Worm (Caenorhabditis elegans): Measurements from ENCODE around the gene T07A9.14.

The T07A9.14 gene

DNA sequence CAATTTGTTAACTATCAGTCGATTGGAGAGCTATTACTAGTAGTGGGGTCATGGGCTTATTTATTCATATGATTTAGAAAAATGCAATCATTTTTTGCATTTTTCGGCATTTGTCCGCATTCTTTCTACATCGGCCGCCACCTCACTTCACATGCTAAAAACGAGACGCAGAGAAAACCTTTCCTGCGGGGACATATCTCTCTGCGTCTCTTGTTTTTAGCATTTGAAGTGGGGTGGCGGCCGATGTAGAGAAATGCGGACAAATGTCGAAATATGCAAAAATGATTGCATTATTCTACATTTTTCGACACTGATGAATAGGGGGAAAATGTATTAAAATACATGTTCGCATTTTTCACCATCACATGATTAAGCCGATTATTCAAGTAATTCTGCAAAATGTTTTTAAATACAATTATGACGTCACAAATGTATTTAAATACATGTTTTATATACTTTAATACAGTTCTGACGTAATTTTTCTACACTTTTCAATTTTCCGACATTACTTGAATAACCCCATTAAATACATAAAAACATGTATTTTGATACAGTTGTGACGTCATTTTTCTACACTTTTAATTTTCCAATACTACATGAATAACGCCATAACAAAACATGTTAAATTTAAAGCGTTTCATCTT, 14.2 kb upstream of the T07A9.14 start:
- TF ChIP-seq ceh-82 (tag; optimal IDR thresholded peaks at IDR 0.05): peak; percentile 21 to 68 (median 24)
- TF ChIP-seq C16A3.4 (tag; optimal IDR thresholded peaks at IDR 0.05): no peak
- TF ChIP-seq snu-23 (GFP tag; optimal IDR thresholded peaks at IDR 0.05): peak; percentile 5
- peak; percentile 45 to 48 for TF ChIP-seq efl-1 (optimal IDR thresholded peaks at IDR 0.05)
- TF ChIP-seq efl-1 (GFP tag; optimal IDR thresholded peaks at IDR 0.05 in 1 of 2): peak in 1 of 2 experiments; percentile 12
- peak; percentile 17 for TF ChIP-seq unc-86 (tag; optimal IDR thresholded peaks at IDR 0.05)
- no peak for TF ChIP-seq aly-2 (tag; optimal IDR thresholded peaks at IDR 0.05)
- peak; percentile 26 for TF ChIP-seq isw-1 (GFP tag; IDR thresholded peaks at IDR 0.05)
- peak in 1 of 2 experiments; percentile 9 for TF ChIP-seq lsy-2 (tag; optimal IDR thresholded peaks at IDR 0.05)
- TF ChIP-seq dpl-1 (GFP tag; optimal IDR thresholded peaks at IDR 0.05): peak in 1 of 3 experiments; percentile 25
- TF ChIP-seq sup-37 (GFP tag; optimal IDR thresholded peaks at IDR 0.05): no peak
- TF ChIP-seq swsn-7 (tag; optimal IDR thresholded peaks at IDR 0.05): peak; percentile 3
- TF ChIP-seq nhr-28 (tag; optimal IDR thresholded peaks at IDR 0.05): no peak
- peak; percentile 14 for TF ChIP-seq nhr-47 (tag; optimal IDR thresholded peaks at IDR 0.05)
- TF ChIP-seq nhr-85 (tag): peak; percentile 27

DNA sequence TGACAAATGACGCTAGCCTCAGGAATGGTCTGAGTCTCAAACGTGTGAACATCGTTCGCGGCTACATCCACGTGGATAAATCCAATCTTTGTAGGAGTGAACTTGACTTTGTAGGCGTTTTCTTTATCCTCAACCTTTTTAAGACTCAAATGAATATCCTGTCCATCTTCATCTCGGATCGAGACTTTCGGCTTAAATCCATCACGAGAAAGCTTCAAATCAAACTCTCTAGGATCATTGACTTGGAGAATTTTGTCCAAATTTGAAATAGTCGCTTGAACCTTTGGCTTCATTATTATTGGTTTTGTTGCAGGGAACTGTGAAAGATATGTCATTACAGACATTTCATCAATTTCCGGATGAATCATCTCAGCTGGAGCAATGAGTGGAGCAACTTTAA, 12.5 kb upstream of the T07A9.14 start:
- TF ChIP-seq C34B4.2 (tag; optimal IDR thresholded peaks at IDR 0.05): no peak
- TF ChIP-seq ama-1 (optimal IDR thresholded peaks at IDR 0.05): no peak
- TF ChIP-seq lin-13 (GFP tag; optimal IDR thresholded peaks at IDR 0.05): no peak
- no peak for TF ChIP-seq snu-23 (GFP tag; optimal IDR thresholded peaks at IDR 0.05)
- no peak for TF ChIP-seq zag-1 (tag; optimal IDR thresholded peaks at IDR 0.05)
- no peak for TF ChIP-seq alr-1 (tag; optimal IDR thresholded peaks at IDR 0.05; ENCODE audit: borderline replicate concordance)
- TF ChIP-seq grh-1 (GFP tag; IDR thresholded peaks at IDR 0.05): no peak
- TF ChIP-seq unc-30 (tag; optimal IDR thresholded peaks at IDR 0.05): no peak
- no peak for TF ChIP-seq ztf-4 (tag; optimal IDR thresholded peaks at IDR 0.05)
- no peak for TF ChIP-seq nhr-84 (tag; optimal IDR thresholded peaks at IDR 0.05)
- no peak for TF ChIP-seq nhr-47 (tag; optimal IDR thresholded peaks at IDR 0.05)
- no peak for TF ChIP-seq lin-35 (GFP tag; optimal IDR thresholded peaks at IDR 0.05)
- TF ChIP-seq unc-130 (tag; optimal IDR thresholded peaks at IDR 0.05): no peak
- no peak for TF ChIP-seq hlh-4 (tag; optimal IDR thresholded peaks at IDR 0.05)
- no peak for TF ChIP-seq ztf-11 (tag; optimal IDR thresholded peaks at IDR 0.05)
- TF ChIP-seq mef-2 (tag; optimal IDR thresholded peaks at IDR 0.05): no peak
- TF ChIP-seq fkh-8 (tag; optimal IDR thresholded peaks at IDR 0.05): no peak

DNA sequence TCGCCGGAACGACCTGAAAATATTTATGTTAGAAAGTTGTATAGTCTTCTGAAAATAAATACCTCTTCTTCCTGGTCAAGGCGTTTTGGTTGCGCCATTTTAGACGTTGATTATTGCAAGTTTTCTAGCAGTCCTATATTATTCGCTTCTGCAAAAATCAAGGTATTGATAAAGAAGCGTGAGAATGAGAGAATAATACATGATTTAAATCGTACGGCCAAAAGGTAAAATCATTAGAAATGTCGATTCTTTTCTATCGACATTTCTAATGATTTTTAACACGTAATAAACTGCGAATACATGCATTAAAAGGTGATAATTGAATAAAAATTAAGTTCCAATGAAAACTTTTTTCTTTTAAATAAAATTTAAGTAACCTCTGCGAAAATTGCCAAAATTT, 10.6 kb upstream of the T07A9.14 start, which contains the start of gene fln-1:
Gene fln-1 (minus strand): TSS at position 101 of the 400 bp plus-strand sequence.
- TF ChIP-seq fkh-8 (tag; optimal IDR thresholded peaks at IDR 0.05) (no peak), efl-1 (optimal IDR thresholded peaks at IDR 0.05) (no peak), efl-1 (GFP tag; optimal IDR thresholded peaks at IDR 0.05 in 1 of 2) (peak in 1 of 2 experiments; percentile 48)

DNA sequence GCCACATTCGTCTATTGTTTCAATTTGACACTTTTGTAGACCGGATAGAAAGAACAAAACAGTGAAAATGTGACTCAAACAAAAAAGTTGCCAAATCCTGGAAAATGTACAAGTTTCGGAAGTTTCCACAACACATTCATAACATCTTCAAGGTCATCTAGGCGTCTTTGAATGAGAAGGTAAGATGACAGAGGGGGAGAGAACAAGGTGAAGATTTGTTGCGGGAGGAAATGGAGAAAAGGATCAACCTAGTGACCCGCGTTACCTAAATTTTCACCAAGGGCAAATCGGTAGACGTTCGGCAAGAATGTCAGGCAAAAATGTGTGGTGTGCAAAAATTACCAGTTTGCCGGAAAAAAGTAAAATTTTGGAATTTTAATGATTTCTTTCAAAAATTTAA, 8.7 kb upstream of the T07A9.14 start:
- TF ChIP-seq elt-3 (tag; optimal IDR thresholded peaks at IDR 0.05) (no peak), blmp-1 (tag; optimal IDR thresholded peaks at IDR 0.05) (peak; percentile 70), efl-1 (optimal IDR thresholded peaks at IDR 0.05) (no peak), efl-1 (GFP tag; optimal IDR thresholded peaks at IDR 0.05 in 1 of 2) (peak in 1 of 2 experiments; percentile 80), ztf-11 (tag; optimal IDR thresholded peaks at IDR 0.05) (no peak)

DNA sequence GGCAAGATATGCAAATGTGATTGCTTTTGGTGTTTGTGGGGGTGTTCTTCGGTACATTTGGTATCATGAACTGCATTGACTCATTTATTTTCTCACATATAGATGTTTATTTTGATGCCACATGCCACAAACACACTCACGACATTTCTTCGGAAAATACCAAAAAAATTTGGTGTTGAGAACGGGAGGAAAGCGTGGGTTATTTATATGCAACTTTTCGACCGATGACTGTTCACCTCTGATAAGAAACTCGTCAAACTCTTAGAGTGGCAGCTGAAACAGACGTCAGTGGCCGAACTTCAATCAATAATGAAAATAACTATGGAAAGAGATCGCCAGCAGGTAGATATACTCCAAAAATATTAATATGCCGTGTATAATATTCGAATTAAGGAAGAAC, 8.1 kb upstream of the T07A9.14 start:
- TF ChIP-seq zip-4 (GFP tag; optimal IDR thresholded peaks at IDR 0.05) (no peak), tbx-2 (tag; optimal IDR thresholded peaks at IDR 0.05) (no peak), unc-30 (tag; optimal IDR thresholded peaks at IDR 0.05) (no peak), efl-1 (optimal IDR thresholded peaks at IDR 0.05) (no peak), efl-1 (GFP tag; optimal IDR thresholded peaks at IDR 0.05 in 1 of 2) (peak in 1 of 2 experiments; percentile 53), blmp-1 (tag; optimal IDR thresholded peaks at IDR 0.05) (no peak), lin-13 (GFP tag; optimal IDR thresholded peaks at IDR 0.05) (no peak)

Data from whole organism, L1 larva.